Worm (Caenorhabditis elegans) whole organism, L3 larva: ENCODE measurements around the gene ttr-31.

Source experiments
- aly-2 ChIP-seq: fragments of 150-350 bp; optimal IDR thresholded peaks from 2 replicates; lab custom pipeline; 2014; ENCODE audit warnings: missing biosample characterization, missing genetic modification characterization
- ama-1 ChIP-seq: fragments of 150-350 bp; optimal IDR thresholded peaks from 2 replicates; lab custom pipeline; 2018
- nhr-237 ChIP-seq: fragments of 150-350 bp; optimal IDR thresholded peaks from 2 replicates; lab custom pipeline; 2014; ENCODE audit warnings: missing biosample characterization, missing genetic modification characterization
- pqm-1 ChIP-seq: fragments of 150-350 bp; optimal IDR thresholded peaks from 2 replicates; lab custom pipeline; 2017; ENCODE audit warnings: missing biosample characterization, missing genetic modification characterization, inconsistent platforms
- ztf-11 ChIP-seq: fragments of 150-350 bp; optimal IDR thresholded peaks from 2 replicates; lab custom pipeline; 2014; ENCODE audit warnings: missing biosample characterization, missing genetic modification characterization

- TF ChIP-seq ztf-11 (tag; lab: Kevin White, UChicago) (no peak), ama-1 (lab: Kevin White, UChicago) (no peak), aly-2 (no peak), pqm-1 (tag; lab: Kevin White, UChicago) (peak; percentile 31), nhr-237 (tag; lab: Kevin White, UChicago) (no peak)
These were observed 45.3 kb downstream of the ttr-31 start, which contains the start of gene nas-10 for ce11 chrX:10963453-10964046.
